Worm (Caenorhabditis elegans): ENCODE measurements around the gene mup-2.

DNA sequence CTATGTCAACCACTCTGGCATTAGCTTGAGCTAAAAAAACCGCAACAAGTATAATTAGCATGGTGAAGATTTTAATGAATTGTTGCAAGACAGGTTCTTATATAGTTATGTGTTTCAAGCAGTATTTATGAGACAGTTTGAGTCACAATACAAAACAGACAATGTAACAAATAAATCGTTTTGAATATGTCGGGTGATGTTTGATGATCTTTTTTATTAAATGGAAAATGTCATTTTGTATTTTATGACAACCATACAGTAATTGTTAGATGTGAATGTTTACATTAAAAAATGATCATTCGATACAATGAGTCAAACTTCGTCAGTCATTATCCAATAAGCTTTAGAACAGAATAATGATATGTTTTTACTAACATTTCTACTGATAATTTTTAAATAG lies 33.3 kb upstream of the mup-2 start, which contains the start of gene K10C2.7:
- TF ChIP-seq ama-1 (optimal IDR thresholded peaks at IDR 0.05), result no peak
- no peak for TF ChIP-seq ceh-14 (tag; optimal IDR thresholded peaks at IDR 0.05)
- TF ChIP-seq odd-2 (tag; optimal IDR thresholded peaks at IDR 0.05), result no peak
- no peak for TF ChIP-seq ceh-22 (tag; optimal IDR thresholded peaks at IDR 0.05)
- no peak for TF ChIP-seq fkh-6 (tag; optimal IDR thresholded peaks at IDR 0.05)
- no peak for TF ChIP-seq fkh-10 (GFP tag; optimal IDR thresholded peaks at IDR 0.05)
- no peak for TF ChIP-seq pros-1 (tag; optimal IDR thresholded peaks at IDR 0.05)
- no peak for TF ChIP-seq dve-1 (tag; optimal IDR thresholded peaks at IDR 0.05)
- TF ChIP-seq fax-1 (tag; optimal IDR thresholded peaks at IDR 0.05), result no peak
- TF ChIP-seq pat-9 (tag; optimal IDR thresholded peaks at IDR 0.05), result no peak
- no peak for TF ChIP-seq unc-86 (tag; optimal IDR thresholded peaks at IDR 0.05)
- TF ChIP-seq ceh-2 (tag; optimal IDR thresholded peaks at IDR 0.05), result no peak
- no peak for TF ChIP-seq npax-4 (tag; optimal IDR thresholded peaks at IDR 0.05)
- TF ChIP-seq nhr-11 (tag; optimal IDR thresholded peaks at IDR 0.05), result no peak
